5 worm cellular contexts compared by ENCODE assay signal in genomic region chrX:3244402-3244801, ce11.
TF ChIP-seq lines count a peak whose summit lies in the region.

No protein-coding gene starts in this region.

TF ChIP-seq in whole organism, L1 larva, 84 proteins besides CTCF, POLR2A, EP300 and RAD21:
- peak; percentile 23 for TF ChIP-seq elt-2 (tag; optimal IDR thresholded peaks at IDR 0.05; lab: Kevin White, UChicago)
- no peak for TF ChIP-seq dsc-1 (tag; optimal IDR thresholded peaks at IDR 0.05; lab: Kevin White, UChicago)
- TF ChIP-seq egl-27 (tag; optimal IDR thresholded peaks at IDR 0.05; lab: Kevin White, UChicago) = no peak
- TF ChIP-seq isw-1 (GFP tag; IDR thresholded peaks at IDR 0.05; lab: Robert Waterston, UW) = no peak

TF ChIP-seq in whole organism, L2 larva, 48 proteins besides CTCF, POLR2A, EP300 and RAD21:
- TF ChIP-seq fos-1 (tag; optimal IDR thresholded peaks at IDR 0.05; lab: Kevin White, UChicago) (peak; percentile 25), mdl-1 (tag; optimal IDR thresholded peaks at IDR 0.05; lab: Kevin White, UChicago) (no peak)

TF ChIP-seq in whole organism, L3 larva, 47 proteins besides CTCF, POLR2A, EP300 and RAD21:
- TF ChIP-seq nhr-67 (tag; optimal IDR thresholded peaks at IDR 0.05; lab: Kevin White, UChicago) (no peak), lsy-12 (tag; optimal IDR thresholded peaks at IDR 0.05; lab: Kevin White, UChicago) (no peak), jun-1 (tag; optimal IDR thresholded peaks at IDR 0.05; lab: Kevin White, UChicago) (no peak), pqm-1 (tag; optimal IDR thresholded peaks at IDR 0.05; lab: Kevin White, UChicago) (peak; percentile 23), ceh-16 (tag; optimal IDR thresholded peaks at IDR 0.05; lab: Kevin White, UChicago) (no peak), skn-1 (tag; optimal IDR thresholded peaks at IDR 0.05; lab: Kevin White, UChicago) (no peak), elt-2 (tag; optimal IDR thresholded peaks at IDR 0.05; lab: Kevin White, UChicago) (peak; percentile 65), elt-3 (tag; optimal IDR thresholded peaks at IDR 0.05; lab: Kevin White, UChicago) (no peak)

TF ChIP-seq in whole organism, L4 larva, 104 proteins besides CTCF, POLR2A, EP300 and RAD21:
- TF ChIP-seq ZK546.5 (tag; optimal IDR thresholded peaks at IDR 0.05; lab: Kevin White, UChicago) (no peak), spr-3 (GFP tag; optimal IDR thresholded peaks at IDR 0.05; lab: Kevin White, UChicago) (no peak), mep-1 (tag; optimal IDR thresholded peaks at IDR 0.05; lab: Kevin White, UChicago) (no peak), nhr-41 (GFP tag; IDR thresholded peaks at IDR 0.05; lab: Robert Waterston, UW) (no peak), arid-1 (GFP tag; conservative IDR thresholded peaks at IDR 0.05; lab: Robert Waterston, UW) (no peak), lir-3 (tag; optimal IDR thresholded peaks at IDR 0.05; lab: Kevin White, UChicago) (no peak), lin-38 (GFP tag; IDR thresholded peaks at IDR 0.05; lab: Robert Waterston, UW) (no peak), lsy-2 (tag; optimal IDR thresholded peaks at IDR 0.05; lab: Kevin White, UChicago) (no peak), ama-1 (optimal IDR thresholded peaks at IDR 0.05; lab: Kevin White, UChicago) (no peak), set-16 (GFP tag; IDR thresholded peaks at IDR 0.05; lab: Robert Waterston, UW) (no peak), nhr-76 (tag; optimal IDR thresholded peaks at IDR 0.05; lab: Kevin White, UChicago) (no peak), dve-1 (tag; optimal IDR thresholded peaks at IDR 0.05; lab: Kevin White, UChicago; ENCODE audit: insufficient read depth) (peak; percentile 16), dmd-8 (GFP tag; IDR thresholded peaks at IDR 0.05; lab: Robert Waterston, UW) (no peak), gei-8 (GFP tag; optimal IDR thresholded peaks at IDR 0.05; lab: Kevin White, UChicago) (no peak), hlh-11 (tag; optimal IDR thresholded peaks at IDR 0.05; lab: Kevin White, UChicago) (peak; percentile 27), zip-11 (GFP tag; IDR thresholded peaks at IDR 0.05; lab: Robert Waterston, UW) (no peak), nhr-28 (tag; optimal IDR thresholded peaks at IDR 0.05; lab: Kevin White, UChicago) (peak; percentile 44), saeg-2 (GFP tag; IDR thresholded peaks at IDR 0.05; lab: Robert Waterston, UW) (no peak), F37D6.2 (tag; optimal IDR thresholded peaks at IDR 0.05; lab: Kevin White, UChicago) (no peak), Y105C5A.15 (GFP tag; IDR thresholded peaks at IDR 0.05; lab: Robert Waterston, UW) (no peak), pha-4 (GFP tag; IDR thresholded peaks at IDR 0.05; lab: Robert Waterston, UW) (no peak), pha-4 (tag; optimal IDR thresholded peaks at IDR 0.05; lab: Kevin White, UChicago) (no peak), unc-62 (GFP tag; optimal IDR thresholded peaks at IDR 0.05 in 1 of 2; lab: Kevin White, UChicago) (peak in 1 of 2 experiments; percentile 94), unc-62 (tag; optimal IDR thresholded peaks at IDR 0.05; lab: Kevin White, UChicago) (no peak), nhr-77 (tag; optimal IDR thresholded peaks at IDR 0.05; lab: Kevin White, UChicago) (no peak), dmd-6 (GFP tag; IDR thresholded peaks at IDR 0.05; lab: Robert Waterston, UW) (peak; percentile 40; the same call in 1 of the 2 replicates), aly-2 (tag; optimal IDR thresholded peaks at IDR 0.05; lab: Kevin White, UChicago) (no peak), php-3 (GFP tag; IDR thresholded peaks at IDR 0.05; lab: Robert Waterston, UW) (peak; percentile 97), madf-9 (GFP tag; conservative IDR thresholded peaks at IDR 0.05; lab: Robert Waterston, UW) (no peak), lim-7 (GFP tag; IDR thresholded peaks at IDR 0.05; lab: Robert Waterston, UW) (no peak)

TF ChIP-seq in whole organism, young adult, 124 proteins besides CTCF, POLR2A, EP300 and RAD21:
- TF ChIP-seq bed-1 (GFP tag; IDR thresholded peaks at IDR 0.05; lab: Robert Waterston, UW) (no peak), chd-7 (tag; optimal IDR thresholded peaks at IDR 0.05; lab: Kevin White, UChicago) (no peak), nhr-80 (tag; optimal IDR thresholded peaks at IDR 0.05; lab: Kevin White, UChicago) (peak; percentile 18), B0019.2 (GFP tag; conservative IDR thresholded peaks at IDR 0.05; lab: Robert Waterston, UW) (no peak), tbx-9 (tag; optimal IDR thresholded peaks at IDR 0.05; lab: Kevin White, UChicago; ENCODE audit: borderline replicate concordance) (no peak)
